Worm (Caenorhabditis elegans) whole organism, L2 larva: ENCODE data around the gene ipla-3.

Experiments
- ceh-16 ChIP-seq: fragments of 150-350 bp; optimal IDR thresholded peaks from 2 replicates; lab custom pipeline; 2014; ENCODE audit warnings: missing biosample characterization, missing genetic modification characterization
- ceh-82 ChIP-seq: fragments of 150-350 bp; optimal IDR thresholded peaks from 2 replicates; lab custom pipeline; 2014; ENCODE audit warnings: missing biosample characterization, missing genetic modification characterization
- elt-1 ChIP-seq: fragments of 150-350 bp; optimal IDR thresholded peaks from 2 replicates; lab custom pipeline; 2014; ENCODE audit warnings: missing biosample characterization, missing genetic modification characterization
- mdl-1 ChIP-seq, 2 experiments: fragments of 150-350 bp in 1 of 2; sonication (generic microtip) in 1 of 2; optimal IDR thresholded peaks; 2 replicates each; lab custom pipeline; 2017; ENCODE audit warnings: missing biosample characterization in 2 of 2, missing genetic modification characterization in 2 of 2
- nhr-12 ChIP-seq: fragments of 150-350 bp; optimal IDR thresholded peaks from 2 replicates; lab custom pipeline; 2014; ENCODE audit warnings: missing biosample characterization, missing genetic modification characterization
- nhr-21 ChIP-seq: fragments of 150-350 bp; optimal IDR thresholded peaks from 2 replicates; lab custom pipeline; 2014; ENCODE audit warnings: missing biosample characterization, missing genetic modification characterization
- nhr-237 ChIP-seq: fragments of 150-350 bp; optimal IDR thresholded peaks from 2 replicates; lab custom pipeline; 2014; ENCODE audit warnings: missing biosample characterization, missing genetic modification characterization
- nhr-77 ChIP-seq: fragments of 150-350 bp; optimal IDR thresholded peaks from 2 replicates; lab custom pipeline; 2014; ENCODE audit warnings: missing biosample characterization, missing genetic modification characterization
- skn-1 ChIP-seq: sonication (generic microtip); optimal IDR thresholded peaks from 2 replicates; lab custom pipeline; 2017; ENCODE audit warnings: missing biosample characterization, missing genetic modification characterization
- snpc-4 ChIP-seq: fragments of 150-350 bp; optimal IDR thresholded peaks from 2 replicates; lab custom pipeline; 2014; ENCODE audit warnings: missing biosample characterization, missing genetic modification characterization
- unc-62 ChIP-seq: fragments of 150-350 bp; optimal IDR thresholded peaks from 2 replicates; lab custom pipeline; 2014; ENCODE audit warnings: missing biosample characterization, missing genetic modification reagents, missing genetic modification characterization

- TF ChIP-seq elt-1 (tag; lab: Kevin White, UChicago) = no peak
- no peak for TF ChIP-seq nhr-237 (tag; lab: Kevin White, UChicago)
- no peak for TF ChIP-seq nhr-12
- no peak for TF ChIP-seq snpc-4 (tag; lab: Kevin White, UChicago)
- TF ChIP-seq ceh-82 (tag; lab: Kevin White, UChicago) = no peak
- no peak for TF ChIP-seq skn-1 (tag; lab: Kevin White, UChicago)
- TF ChIP-seq unc-62 = no peak
- TF ChIP-seq nhr-21 = no peak
- TF ChIP-seq ceh-16 = no peak
- no peak for TF ChIP-seq mdl-1 (tag; optimal IDR thresholded peaks at IDR 0.05; lab: Kevin White, UChicago)
- no peak for TF ChIP-seq nhr-77 (tag; lab: Kevin White, UChicago)
Measured at ce11 chrV:20770846-20771245, 41.8 kb upstream of the ipla-3 start.
